Worm (Caenorhabditis elegans): ENCODE measurements around the gene Y38H6C.18.
A peak's percentile ranks its signal among the peaks of the same experiment; 100 is the strongest.

The Y38H6C.18 gene

ce11 chrV:20580511-20581040 lies 33.6 kb upstream of the Y38H6C.18 start, which contains the start of gene F26F2.7 (continued):
- TF ChIP-seq tbp1 (GFP tag; optimal IDR thresholded peaks at IDR 0.05) = peak; percentile 72
- peak; percentile 59; the same call in 1 of the 2 replicates for TF ChIP-seq Y56A3A.18 (GFP tag; IDR thresholded peaks at IDR 0.05)
- peak; percentile 57 for TF ChIP-seq efl-1 (GFP tag; optimal IDR thresholded peaks at IDR 0.05)
- peak; percentile 64 for TF ChIP-seq C06A6.2 (GFP tag; conservative IDR thresholded peaks at IDR 0.05)
- TF ChIP-seq ztf-25 (GFP tag; IDR thresholded peaks at IDR 0.05) = no peak
- peak; percentile 89 for TF ChIP-seq rcor-1 (GFP tag; IDR thresholded peaks at IDR 0.05)
- TF ChIP-seq madf-6 (GFP tag; IDR thresholded peaks at IDR 0.05) = peak; percentile 99
- no peak for TF ChIP-seq T26A5.8 (tag; optimal IDR thresholded peaks at IDR 0.05)
- TF ChIP-seq sptf-2 (GFP tag; optimal IDR thresholded peaks at IDR 0.05) = peak; percentile 37
- TF ChIP-seq ets-4 (GFP tag; optimal IDR thresholded peaks at IDR 0.05) = no peak

ce11 chrV:20579534-20579933 lies 32.6 kb upstream of the Y38H6C.18 start, which contains the start of gene F26F2.8:
Gene F26F2.8, plus strand, starts transcription at chrV:20579546.
- no peak for TF ChIP-seq T26A5.8 (tag; optimal IDR thresholded peaks at IDR 0.05)
- no peak for TF ChIP-seq dpl-1 (GFP tag; optimal IDR thresholded peaks at IDR 0.05)
- TF ChIP-seq ceh-40 (GFP tag; IDR thresholded peaks at IDR 0.05) = no peak
- TF ChIP-seq ztf-22 (GFP tag; optimal IDR thresholded peaks at IDR 0.05) = no peak
- no peak for TF ChIP-seq nhr-120 (GFP tag; IDR thresholded peaks at IDR 0.05)
- no peak for TF ChIP-seq ztf-6 (GFP tag; IDR thresholded peaks at IDR 0.05)
- TF ChIP-seq Y53F4B.3 (GFP tag; IDR thresholded peaks at IDR 0.05) = no peak
- no peak for TF ChIP-seq madf-8 (GFP tag; conservative IDR thresholded peaks at IDR 0.05)
- no peak for TF ChIP-seq ama-1 (optimal IDR thresholded peaks at IDR 0.05)
- TF ChIP-seq ama-1 (GFP tag; optimal IDR thresholded peaks at IDR 0.05) = no peak

- TF ChIP-seq chd-7 (tag; optimal IDR thresholded peaks at IDR 0.05) (no peak), ceh-27 (GFP tag; optimal IDR thresholded peaks at IDR 0.05) (no peak), nfya-1 (tag; optimal IDR thresholded peaks at IDR 0.05; ENCODE audit: borderline replicate concordance, insufficient read depth) (no peak), somi-1 (GFP tag; optimal IDR thresholded peaks at IDR 0.05) (no peak), F10E7.11 (tag; optimal IDR thresholded peaks at IDR 0.05) (no peak), nhr-80 (tag; optimal IDR thresholded peaks at IDR 0.05) (no peak), K11D2.4 (GFP tag; IDR thresholded peaks at IDR 0.05) (no peak), F33H1.4 (GFP tag; IDR thresholded peaks at IDR 0.05) (no peak), attf-3 (GFP tag; conservative IDR thresholded peaks at IDR 0.05) (no peak), Y53F4B.3 (GFP tag; IDR thresholded peaks at IDR 0.05) (no peak), nfyb-1 (GFP tag; IDR thresholded peaks at IDR 0.05) (no peak), mcd-1 (GFP tag; IDR thresholded peaks at IDR 0.05) (no peak), B0336.3 (GFP tag; IDR thresholded peaks at IDR 0.05) (no peak), T07F8.4 (tag; optimal IDR thresholded peaks at IDR 0.05) (no peak), gei-17 (GFP tag; optimal IDR thresholded peaks at IDR 0.05) (no peak), madf-6 (GFP tag; IDR thresholded peaks at IDR 0.05) (no peak), sdz-38 (tag; optimal IDR thresholded peaks at IDR 0.05) (no peak)
Measured at ce11 chrV:20574872-20575271, 27.9 kb upstream of the Y38H6C.18 start.

ce11 chrV:20574314-20574713 lies 27.4 kb upstream of the Y38H6C.18 start, which contains the start of gene clec-263:
Gene clec-263, plus strand, starts transcription at chrV:20574614.
- TF ChIP-seq hlh-12 (tag; optimal IDR thresholded peaks at IDR 0.05) (no peak), xnd-1 (tag; optimal IDR thresholded peaks at IDR 0.05) (no peak), F39B2.1 (GFP tag; IDR thresholded peaks at IDR 0.05) (no peak), Y53F4B.3 (GFP tag; IDR thresholded peaks at IDR 0.05) (no peak), snpc-3.4 (tag; optimal IDR thresholded peaks at IDR 0.05) (no peak), ets-4 (GFP tag; optimal IDR thresholded peaks at IDR 0.05) (no peak), die-1 (tag; optimal IDR thresholded peaks at IDR 0.05) (no peak), ceh-100 (GFP tag; IDR thresholded peaks at IDR 0.05) (no peak), nfya-1 (tag; optimal IDR thresholded peaks at IDR 0.05; ENCODE audit: borderline replicate concordance, insufficient read depth) (no peak), cebp-2 (GFP tag; IDR thresholded peaks at IDR 0.05) (no peak)
